Fruit fly (Drosophila melanogaster) Kc167 (cell line): ENCODE data around the gene NdufV3.

Experiments
- Myc ChIP-seq: fragments of >200 bp; optimal IDR thresholded peaks from 2 replicates; lab custom pipeline; 2017; ENCODE audit warnings: missing external identifiers
- Sin3A ChIP-seq: fragments of >200 bp; optimal IDR thresholded peaks from 2 replicates; lab custom pipeline; 2018; ENCODE audit warnings: missing external identifiers
- h ChIP-seq: fragments of >200 bp; optimal IDR thresholded peaks from 3 replicates; lab custom pipeline; 2018; ENCODE audit warnings: missing external identifiers
- insv ChIP-seq: fragments of >200 bp; optimal IDR thresholded peaks from 3 replicates; lab custom pipeline; 2018; ENCODE audit warnings: missing external identifiers
- psq ChIP-seq: fragments of >200 bp; optimal IDR thresholded peaks from 2 replicates; lab custom pipeline; 2017; ENCODE audit warnings: missing external identifiers
- ttk ChIP-seq: sonication (Bioruptor generic); optimal IDR thresholded peaks from 2 replicates; lab custom pipeline; 2017; ENCODE audit warnings: missing external identifiers

- TF ChIP-seq h: no peak
- TF ChIP-seq psq (lab: Kevin White, UChicago): no peak
- no peak for TF ChIP-seq ttk (lab: Kevin White, UChicago)
- TF ChIP-seq Sin3A (lab: Kevin White, UChicago): no peak
- TF ChIP-seq insv (lab: Kevin White, UChicago): no peak
- TF ChIP-seq Myc: no peak
Measured at dm6 chrX:11348829-11349228, 969 bp upstream of the NdufV3 start, which contains the start of gene CG1738.
